Worm (Caenorhabditis elegans): ENCODE measurements around the gene nlp-48.
"Not testable (repeated sequence)": the region's sequence is repeated elsewhere in the genome, so short reads cannot be mapped to it uniquely, and the experiment has no call there.

Gene nlp-48

DNA sequence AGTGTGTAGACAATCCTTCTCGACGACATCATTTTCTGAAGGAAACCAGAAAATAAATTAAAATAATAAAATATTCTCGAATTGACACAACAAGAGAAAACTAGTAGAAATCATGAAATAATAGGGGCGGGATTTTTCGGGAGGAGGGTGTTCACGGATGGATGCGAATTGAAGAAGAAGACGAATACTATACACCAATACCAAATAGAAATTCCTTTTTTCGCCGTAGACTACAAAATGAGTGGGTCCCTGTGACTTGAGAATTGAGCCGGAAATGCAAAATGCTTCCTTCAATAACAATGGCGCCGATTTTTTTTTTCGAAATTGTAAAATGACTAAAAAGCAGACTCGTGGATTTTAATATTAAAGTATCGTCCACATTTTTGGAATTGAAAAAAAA, at the start of gene nlp-48:
nlp-48 (minus strand) TSS at position 101 of the 400 bp plus-strand sequence.
- no peak for TF ChIP-seq unc-62 (GFP tag; optimal IDR thresholded peaks at IDR 0.05)

DNA sequence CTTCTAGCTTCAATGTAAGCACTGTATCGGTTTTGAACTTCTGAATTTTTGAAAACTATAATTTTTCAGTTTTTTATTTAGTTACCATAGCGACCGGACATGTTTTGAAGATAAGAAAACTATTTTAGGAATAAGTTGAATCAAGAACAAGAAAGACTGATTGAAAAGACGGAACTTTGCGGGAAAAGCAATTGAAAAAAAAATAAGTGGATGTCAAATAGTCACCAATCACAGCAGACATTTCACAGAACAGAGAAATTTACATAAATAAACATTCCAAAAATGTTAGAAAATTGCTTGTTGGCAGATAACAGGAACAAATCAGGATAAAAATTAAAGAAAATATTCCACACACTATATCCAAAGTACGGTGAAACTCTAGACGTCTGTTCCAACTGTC, 48.9 kb upstream of the nlp-48 start, which contains the start of gene F54C8.6:
F54C8.6 (minus strand) TSS at position 101 of the 400 bp plus-strand sequence.
- TF ChIP-seq unc-62 (GFP tag; optimal IDR thresholded peaks at IDR 0.05), result no peak

ce11 chrIII:9443417-9444027, 42.6 kb upstream of the nlp-48 start, which contains the start of gene pir-2:
Gene pir-2 (minus strand): TSS chrIII:9443634.
- TF ChIP-seq unc-62 (GFP tag; optimal IDR thresholded peaks at IDR 0.05), result no peak

ce11 chrIII:9442846-9443245, 41.9 kb upstream of the nlp-48 start:
- no peak for TF ChIP-seq unc-62 (GFP tag; optimal IDR thresholded peaks at IDR 0.05)

DNA sequence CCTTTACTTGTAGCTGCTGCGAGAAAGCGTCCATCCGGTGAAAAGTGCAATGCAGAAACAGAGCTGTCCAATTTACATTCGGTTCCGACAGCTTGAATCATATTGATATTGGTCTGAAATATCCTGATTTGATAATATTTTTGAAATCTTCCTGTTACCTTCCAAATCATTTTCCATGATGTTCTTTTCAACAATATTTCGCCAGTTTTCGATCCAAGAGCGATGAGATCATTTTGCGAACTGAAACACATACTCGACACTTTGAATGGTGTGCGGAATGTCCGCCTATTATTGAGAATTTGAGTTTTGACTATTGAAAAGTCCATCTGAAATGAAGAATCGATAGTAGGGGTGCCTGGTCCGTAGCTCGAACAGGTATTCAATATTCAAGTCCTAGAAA, 40.2 kb upstream of the nlp-48 start, which contains the start of gene emb-30:
emb-30 (minus strand) TSS at position 328 of the 400 bp plus-strand sequence.
- TF ChIP-seq unc-62 (GFP tag; optimal IDR thresholded peaks at IDR 0.05), result no peak

ce11 chrIII:9439399-9439798, 38.5 kb upstream of the nlp-48 start, which contains the start of gene F54C8.1:
Gene F54C8.1 (plus strand): TSS chrIII:9439699.
- TF ChIP-seq unc-62 (GFP tag; optimal IDR thresholded peaks at IDR 0.05), result no peak

ce11 chrIII:9434999-9435398, 34.1 kb upstream of the nlp-48 start:
- no peak for TF ChIP-seq unc-62 (GFP tag; optimal IDR thresholded peaks at IDR 0.05)

DNA sequence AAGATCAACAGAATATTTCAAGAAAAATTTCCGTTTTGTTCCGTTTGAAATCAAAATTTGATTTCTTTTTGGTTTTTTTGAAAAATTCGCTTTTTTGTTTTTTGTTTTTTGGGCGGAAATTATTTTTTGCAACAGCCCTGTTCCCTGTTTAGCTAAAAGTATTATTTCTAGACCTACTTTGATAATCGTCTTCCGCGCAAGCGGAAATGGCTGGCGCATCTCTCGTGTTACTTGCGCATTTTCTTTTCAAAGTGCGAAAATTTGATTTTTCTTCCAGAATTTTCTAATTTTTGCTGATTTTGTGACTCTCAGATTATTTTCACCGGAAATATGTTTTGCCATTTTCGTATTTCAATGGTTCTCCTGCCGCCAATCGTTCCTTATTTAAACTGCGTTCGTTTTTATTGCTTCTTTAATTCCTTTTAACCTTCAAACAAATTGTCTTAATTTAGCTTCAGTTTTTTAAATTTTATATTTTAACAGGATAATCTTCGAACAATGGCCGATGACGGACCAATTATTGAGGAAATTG, 32.7 kb upstream of the nlp-48 start, which contains the start of gene cpar-1:
cpar-1 (plus strand) TSS at position 482 of the 532 bp plus-strand sequence.
- no peak for TF ChIP-seq unc-62 (GFP tag; optimal IDR thresholded peaks at IDR 0.05)

DNA sequence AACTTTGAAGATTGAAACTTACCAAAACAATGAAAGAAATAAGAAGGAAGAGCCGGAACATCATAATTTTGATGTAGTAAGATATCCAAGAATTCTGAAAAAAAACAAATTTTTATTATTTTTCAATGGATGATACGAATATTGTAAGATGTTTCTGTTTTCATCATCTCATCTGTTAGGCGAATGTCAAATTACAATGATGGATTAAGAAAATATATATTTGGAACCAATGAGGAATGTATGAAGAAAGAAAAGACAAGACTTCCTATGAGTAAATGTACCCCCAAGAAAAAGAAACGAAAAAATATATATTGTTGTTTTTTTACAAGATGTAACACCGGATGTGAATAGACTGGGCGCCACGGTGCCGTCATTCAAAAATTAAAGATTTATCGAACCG, 25.4 kb upstream of the nlp-48 start, which contains the start of gene T26G10.5:
T26G10.5 (minus strand) TSS at position 101 of the 400 bp plus-strand sequence.
- TF ChIP-seq unc-62 (GFP tag; optimal IDR thresholded peaks at IDR 0.05), result no peak

ce11 chrIII:9420231-9420630, 19.3 kb upstream of the nlp-48 start, which contains the start of gene T26G10.4:
Gene T26G10.4 (plus strand): TSS chrIII:9420531.
- not testable (repeated sequence) for TF ChIP-seq unc-62 (GFP tag; optimal IDR thresholded peaks at IDR 0.05)

ce11 chrIII:9413340-9413739, 12.4 kb upstream of the nlp-48 start, which contains the start of gene T26G10.3:
Gene T26G10.3 (minus strand): TSS chrIII:9413440.
- TF ChIP-seq unc-62 (GFP tag; optimal IDR thresholded peaks at IDR 0.05), result no peak

ce11 chrIII:9406600-9406999, 5.7 kb upstream of the nlp-48 start, which contains the start of gene T26G10.1:
Gene T26G10.1 (minus strand): TSS chrIII:9406641.
- TF ChIP-seq unc-62 (GFP tag; optimal IDR thresholded peaks at IDR 0.05), result no peak

DNA sequence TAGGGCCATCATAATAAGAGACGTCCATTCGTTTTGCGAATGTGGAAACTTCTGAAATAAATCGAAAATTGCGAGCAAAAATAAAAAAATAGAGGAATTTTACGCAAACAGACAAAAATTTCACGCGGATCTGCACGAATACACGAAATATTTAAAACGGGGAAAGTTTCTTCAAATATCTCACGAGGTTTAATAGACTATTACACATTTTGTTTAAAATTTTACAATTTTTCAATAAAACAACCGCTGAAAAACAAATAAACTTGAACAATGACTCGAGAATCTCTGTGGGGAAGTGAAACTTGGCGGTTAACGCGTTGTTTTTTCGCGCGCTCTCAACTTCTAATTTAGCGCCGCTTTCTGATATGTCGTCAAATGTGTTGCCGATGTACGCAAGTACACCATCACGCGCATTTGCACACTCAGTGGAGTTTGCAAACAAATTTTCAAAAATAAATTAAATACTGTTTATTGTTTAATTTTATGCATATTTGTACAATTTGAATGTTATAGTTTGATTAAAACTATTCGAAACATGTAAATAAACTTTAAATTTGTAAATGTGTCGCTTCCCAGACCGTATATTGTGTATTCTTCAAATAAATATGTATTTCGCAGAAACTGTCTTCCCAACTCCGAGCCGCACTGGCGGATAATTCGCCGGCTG, 7.7 kb downstream of the nlp-48 start, which contains the start of the genes gpr-2 and rgr-1:
gpr-2 (minus strand) TSS at position 51 of the 667 bp plus-strand sequence.
rgr-1 (plus strand) TSS at position 617 of the 667 bp plus-strand sequence.
- TF ChIP-seq unc-62 (GFP tag; optimal IDR thresholded peaks at IDR 0.05), result no peak

DNA sequence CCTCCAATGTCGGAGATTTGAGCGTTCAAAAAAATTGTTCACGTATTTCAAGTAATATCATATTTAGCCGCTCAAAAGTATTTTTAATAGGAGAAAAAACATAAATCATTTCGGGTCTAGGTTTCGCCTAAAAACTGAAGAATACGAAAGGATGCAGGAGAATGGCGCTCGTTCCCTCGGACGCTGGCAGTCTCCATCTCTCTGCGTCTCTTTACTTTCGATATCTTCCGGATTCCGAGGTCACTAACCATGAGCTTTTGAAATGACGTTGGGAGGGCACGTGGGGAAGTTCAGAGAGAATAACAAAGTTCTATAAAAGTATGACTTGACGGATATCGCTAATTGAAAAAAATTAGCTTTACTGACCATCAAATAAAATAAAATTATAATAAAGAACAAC, 10.0 kb downstream of the nlp-48 start:
- TF ChIP-seq unc-62 (GFP tag; optimal IDR thresholded peaks at IDR 0.05), result no peak

DNA sequence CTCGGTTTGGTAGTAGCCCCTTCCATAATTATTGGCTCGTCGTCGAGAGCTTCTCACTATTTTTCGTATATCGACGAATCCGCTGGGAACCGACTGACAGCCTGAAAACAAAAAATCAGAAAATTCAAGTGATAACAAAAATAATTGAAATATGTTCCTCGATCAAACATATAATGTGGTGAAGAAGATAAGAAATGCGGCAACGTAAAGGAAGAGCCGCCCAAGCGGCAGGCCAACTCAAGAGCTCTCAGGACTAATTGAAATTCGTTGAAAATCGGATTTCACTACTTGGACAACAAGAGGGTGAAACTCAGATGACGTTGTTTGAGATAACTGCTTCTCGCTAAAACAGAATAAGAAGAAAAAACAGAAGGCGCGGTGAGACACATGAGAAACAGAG, 10.9 kb downstream of the nlp-48 start, which contains the start of gene slc-17.2:
slc-17.2 (minus strand) TSS at position 101 of the 400 bp plus-strand sequence.
- no peak for TF ChIP-seq unc-62 (GFP tag; optimal IDR thresholded peaks at IDR 0.05)

- no peak for TF ChIP-seq unc-62 (GFP tag; optimal IDR thresholded peaks at IDR 0.05)
Observed at ce11 chrIII:9385543-9385942, 15.4 kb downstream of the nlp-48 start, which contains the start of gene C38C10.3. Gene C38C10.3 (minus strand): TSS chrIII:9385643.

All from whole organism, dauer.